Fruit fly (Drosophila melanogaster): ENCODE measurements around the gene Tps1.

dm6 chr2L:4359156-4359555, 29.0 kb upstream of the Tps1 start:
- TF ChIP-seq Sin3A (optimal IDR thresholded peaks at IDR 0.05) (no peak), insv (optimal IDR thresholded peaks at IDR 0.05) (no peak), h (optimal IDR thresholded peaks at IDR 0.05) (no peak), Myc (optimal IDR thresholded peaks at IDR 0.05) (no peak), psq (optimal IDR thresholded peaks at IDR 0.05) (no peak)

All from Kc167 (cell line).